Worm (Caenorhabditis elegans): Measurements from ENCODE around the gene ZK287.7.

- TF ChIP-seq him-1 (tag; optimal IDR thresholded peaks at IDR 0.05) (no peak), W03F9.2 (tag; optimal IDR thresholded peaks at IDR 0.05) (no peak)
These were observed 32.9 kb downstream of the ZK287.7 start for ce11 chrV:9725719-9726118.

All from whole organism, L4/young adult.